Worm (Caenorhabditis elegans) whole organism, early embryonic: Measurements from ENCODE around the gene T02H6.10.

Experiments used
- B0310.2 ChIP-seq: sonication (generic microtip); optimal IDR thresholded peaks from 2 replicates; lab custom pipeline; 2016; ENCODE audit warnings: mild to moderate bottlenecking, missing genetic modification characterization, missing compliant biosample characterization
- F13C5.2 ChIP-seq: sonication (generic microtip); optimal IDR thresholded peaks from 2 replicates; lab custom pipeline; 2017; ENCODE audit warnings: mild to moderate bottlenecking, missing genetic modification characterization, inconsistent platforms, missing compliant biosample characterization
- aly-1 ChIP-seq: sonication (generic microtip); optimal IDR thresholded peaks from 2 replicates; lab custom pipeline; 2016; ENCODE audit warnings: missing genetic modification characterization, missing compliant biosample characterization
- ama-1 ChIP-seq: fragments of 150-350 bp; optimal IDR thresholded peaks from 2 replicates; lab custom pipeline; 2014
- ceh-13 ChIP-seq: fragments of 200-800 bp; sonication (Bioruptor generic); optimal IDR thresholded peaks from 2 replicates; lab custom pipeline; 2018; ENCODE audit warnings: mild to moderate bottlenecking, missing genetic modification characterization, missing compliant biosample characterization
- ceh-36 ChIP-seq: sonication (generic microtip); optimal IDR thresholded peaks from 2 replicates; lab custom pipeline; 2016; ENCODE audit warnings: missing genetic modification characterization, inconsistent platforms, missing compliant biosample characterization
- ets-7 ChIP-seq: sonication (generic microtip); optimal IDR thresholded peaks from 2 replicates; lab custom pipeline; 2016; ENCODE audit warnings: missing genotype, missing genetic modification characterization, missing compliant biosample characterization
- flt-1 ChIP-seq: fragments of 200-800 bp; sonication (Bioruptor generic); IDR thresholded peaks from 2 replicates; pipeline ENCODE4 v1.3.6; 2022; ENCODE audit warnings: missing genetic modification characterization, missing compliant biosample characterization
- hmbx-1 ChIP-seq: sonication (generic microtip); optimal IDR thresholded peaks from 2 replicates; lab custom pipeline; 2016; ENCODE audit warnings: mild to moderate bottlenecking, missing genetic modification characterization, missing compliant biosample characterization
- hmg-4 ChIP-seq: fragments of 200-800 bp; sonication (Bioruptor generic); optimal IDR thresholded peaks from 2 replicates; lab custom pipeline; 2018; ENCODE audit warnings: mild to moderate bottlenecking, missing genetic modification characterization, missing compliant biosample characterization
- hnd-1 ChIP-seq: sonication (generic microtip); optimal IDR thresholded peaks from 2 replicates; lab custom pipeline; 2016; ENCODE audit warnings: missing genetic modification characterization, missing compliant biosample characterization
- pes-1 ChIP-seq: fragments of 200-800 bp; sonication (Bioruptor generic); IDR thresholded peaks from 2 replicates; pipeline ENCODE4 v1.3.6; 2022; ENCODE audit warnings: missing genetic modification reagents, missing genetic modification characterization, missing compliant biosample characterization
- scrt-1 ChIP-seq: fragments of 200-800 bp; sonication (Bioruptor generic); IDR thresholded peaks from 2 replicates; pipeline ENCODE4 v1.3.6; 2022; ENCODE audit warnings: missing genetic modification characterization, missing compliant biosample characterization
- sea-1 ChIP-seq: fragments of 200-800 bp; sonication (Bioruptor generic); conservative IDR thresholded peaks from 2 replicates; pipeline ENCODE4 v1.3.6; 2022; ENCODE audit warnings: missing genetic modification characterization, missing compliant biosample characterization
- tbx-11 ChIP-seq: fragments of 200-800 bp; sonication (Bioruptor generic); IDR thresholded peaks from 2 replicates; pipeline ENCODE4 v1.3.6; 2022; ENCODE audit warnings: missing genetic modification characterization, missing compliant biosample characterization
- tbx-37 ChIP-seq: fragments of 200-800 bp; sonication (Bioruptor generic); conservative IDR thresholded peaks from 2 replicates; pipeline ENCODE4 v1.3.6; 2022; ENCODE audit warnings: missing genetic modification reagents, missing genetic modification characterization, missing compliant biosample characterization
- tra-4 ChIP-seq: sonication (generic microtip); optimal IDR thresholded peaks from 2 replicates; lab custom pipeline; 2017; ENCODE audit warnings: missing genetic modification characterization, missing compliant biosample characterization

T02H6.10 gene

ce11 chrII:701025-701370, 20.5 kb upstream of the T02H6.10 start, which contains the start of gene T02H6.11:
Gene T02H6.11, minus strand, starts transcription at chrII:701125.
- TF ChIP-seq tra-4 (no peak), ceh-36 (tag; lab: Kevin White, UChicago) (no peak), pes-1 (GFP tag; lab: Robert Waterston, UW) (no peak), ceh-13 (no peak), flt-1 (GFP tag; lab: Robert Waterston, UW) (no peak), F13C5.2 (tag; lab: Kevin White, UChicago) (no peak), tbx-37 (GFP tag; lab: Robert Waterston, UW) (no peak), hnd-1 (no peak), hmbx-1 (no peak), hmg-4 (no peak), aly-1 (tag; lab: Kevin White, UChicago) (no peak), tbx-11 (GFP tag; lab: Robert Waterston, UW) (no peak), ama-1 (lab: Kevin White, UChicago) (no peak), B0310.2 (no peak), ets-7 (tag; lab: Kevin White, UChicago) (no peak), scrt-1 (no peak), sea-1 (GFP tag; lab: Robert Waterston, UW) (no peak)

- TF ChIP-seq scrt-1: peak; percentile 53; the same call in 1 of the 2 replicates
- TF ChIP-seq sea-1 (GFP tag; lab: Robert Waterston, UW): peak; percentile 46; the same call in 1 of the 2 replicates
- peak; percentile 56; the same call in 1 of the 2 replicates for TF ChIP-seq tbx-11 (GFP tag; lab: Robert Waterston, UW)
These were observed 17.9 kb upstream of the T02H6.10 start for ce11 chrII:698453-698852.

ce11 chrII:696776-697532, 16.4 kb upstream of the T02H6.10 start:
- peak; percentile 76; the same call in 1 of the 2 replicates for TF ChIP-seq scrt-1
- peak; percentile 57 for TF ChIP-seq tbx-37 (GFP tag; lab: Robert Waterston, UW)
- TF ChIP-seq flt-1 (GFP tag; lab: Robert Waterston, UW): peak; percentile 64; the same call in 1 of the 2 replicates

- TF ChIP-seq tbx-11 (GFP tag; lab: Robert Waterston, UW) (0 out of 2 replicates have a peak, but pooled peaks have one; percentile 27), tbx-37 (GFP tag; lab: Robert Waterston, UW) (peak; percentile 53; the same call in 1 of the 2 replicates), scrt-1 (peak; percentile 70; the same call in 1 of the 2 replicates)
These were observed 14.6 kb upstream of the T02H6.10 start for ce11 chrII:695079-695478.

- TF ChIP-seq ama-1 (lab: Kevin White, UChicago) (no peak), ets-7 (tag; lab: Kevin White, UChicago) (no peak), sea-1 (GFP tag; lab: Robert Waterston, UW) (no peak), hmg-4 (no peak), F13C5.2 (tag; lab: Kevin White, UChicago) (no peak), tra-4 (no peak), ceh-36 (tag; lab: Kevin White, UChicago) (no peak), ceh-13 (no peak), B0310.2 (no peak), aly-1 (tag; lab: Kevin White, UChicago) (no peak), hmbx-1 (no peak), flt-1 (GFP tag; lab: Robert Waterston, UW) (no peak), tbx-11 (GFP tag; lab: Robert Waterston, UW) (no peak), hnd-1 (no peak), tbx-37 (GFP tag; lab: Robert Waterston, UW) (no peak), pes-1 (GFP tag; lab: Robert Waterston, UW) (no peak)
These were observed 11.0 kb upstream of the T02H6.10 start, which contains the start of gene T02H6.3 for ce11 chrII:691550-691949. Gene T02H6.3, plus strand, starts transcription at chrII:691850.

- TF ChIP-seq aly-1 (tag; lab: Kevin White, UChicago): no peak
- no peak for TF ChIP-seq flt-1 (GFP tag; lab: Robert Waterston, UW)
These were observed 9.2 kb upstream of the T02H6.10 start, which contains the start of gene T02H6.4 for ce11 chrII:689749-690148. Gene T02H6.4, plus strand, starts transcription at chrII:690049.

ce11 chrII:684811-685210, 4.3 kb upstream of the T02H6.10 start, which contains the start of gene T02H6.5:
Gene T02H6.5, plus strand, starts transcription at chrII:685111.
- TF ChIP-seq flt-1 (GFP tag; lab: Robert Waterston, UW) (no peak), tra-4 (no peak), ceh-13 (no peak), scrt-1 (no peak), hmg-4 (no peak), tbx-37 (GFP tag; lab: Robert Waterston, UW) (no peak), F13C5.2 (tag; lab: Kevin White, UChicago) (no peak), aly-1 (tag; lab: Kevin White, UChicago) (no peak), ceh-36 (tag; lab: Kevin White, UChicago) (no peak), sea-1 (GFP tag; lab: Robert Waterston, UW) (no peak), ets-7 (tag; lab: Kevin White, UChicago) (no peak), ama-1 (lab: Kevin White, UChicago) (no peak), hmbx-1 (no peak), hnd-1 (no peak), pes-1 (GFP tag; lab: Robert Waterston, UW) (no peak), B0310.2 (no peak), tbx-11 (GFP tag; lab: Robert Waterston, UW) (no peak)

- TF ChIP-seq hmbx-1 (no peak), B0310.2 (no peak), ets-7 (tag; lab: Kevin White, UChicago) (no peak)
These were observed 3.0 kb upstream of the T02H6.10 start, which contains the start of gene T02H6.6 for ce11 chrII:683467-683866. Gene T02H6.6, plus strand, starts transcription at chrII:683767.
